Fruit fly (Drosophila melanogaster) Kc167 (cell line): Measurements from ENCODE around the gene Cp7Fb.

Experiments
- Myc ChIP-seq: fragments of >200 bp; optimal IDR thresholded peaks from 2 replicates; lab custom pipeline; 2017; ENCODE audit warnings: missing external identifiers
- Sin3A ChIP-seq: fragments of >200 bp; optimal IDR thresholded peaks from 2 replicates; lab custom pipeline; 2018; ENCODE audit warnings: missing external identifiers
- h ChIP-seq: fragments of >200 bp; optimal IDR thresholded peaks from 3 replicates; lab custom pipeline; 2018; ENCODE audit warnings: missing external identifiers
- insv ChIP-seq: fragments of >200 bp; optimal IDR thresholded peaks from 3 replicates; lab custom pipeline; 2018; ENCODE audit warnings: missing external identifiers
- psq ChIP-seq: fragments of >200 bp; optimal IDR thresholded peaks from 2 replicates; lab custom pipeline; 2017; ENCODE audit warnings: missing external identifiers
- ttk ChIP-seq: sonication (Bioruptor generic); optimal IDR thresholded peaks from 2 replicates; lab custom pipeline; 2017; ENCODE audit warnings: missing external identifiers

- TF ChIP-seq h (lab: Kevin White, UChicago) (no peak), ttk (lab: Kevin White, UChicago) (no peak), Myc (lab: Kevin White, UChicago) (no peak), psq (no peak), Sin3A (lab: Kevin White, UChicago) (no peak), insv (no peak)
Measured at dm6 chrX:8459452-8460040, 14.1 kb upstream of the Cp7Fb start.
